Fruit fly (Drosophila melanogaster): Measurements from ENCODE around the gene Cyp9f3.

Cyp9f3 gene

dm6 chr3R:12422379-12422975 is 23.7 kb upstream of the Cyp9f3 start, which contains the start of the genes Scgbeta and CG17202 (continued):
- TF ChIP-seq YL-1 (GFP tag; optimal IDR thresholded peaks at IDR 0.05) (peak; percentile 59), hth (optimal IDR thresholded peaks at IDR 0.05) (no peak), CG11456 (GFP tag; IDR thresholded peaks at IDR 0.05) (peak; percentile 38; the same call in 1 of the 3 replicates), CG8281 (tag; optimal IDR thresholded peaks at IDR 0.05) (no peak), Chrac-16 (GFP tag; optimal IDR thresholded peaks at IDR 0.05) (no peak), gfzf (GFP tag; optimal IDR thresholded peaks at IDR 0.05) (peak; percentile 92), Drgx (GFP tag; IDR thresholded peaks at IDR 0.05) (no peak), CG14965 (GFP tag; optimal IDR thresholded peaks at IDR 0.05; ENCODE audit: borderline replicate concordance) (no peak), CG7745 (tag; optimal IDR thresholded peaks at IDR 0.05) (no peak), CG12299 (tag; optimal IDR thresholded peaks at IDR 0.05) (no peak), pum (GFP tag; optimal IDR thresholded peaks at IDR 0.05) (no peak), CG1233 (GFP tag; optimal IDR thresholded peaks at IDR 0.05) (no peak), slp2 (GFP tag; optimal IDR thresholded peaks at IDR 0.05) (no peak), so (GFP tag; IDR thresholded peaks at IDR 0.05) (0 out of 3 replicates have a peak, but pooled peaks have one; percentile 35), tx (GFP tag; optimal IDR thresholded peaks at IDR 0.05) (no peak), CG7928 (GFP tag; optimal IDR thresholded peaks at IDR 0.05) (peak; percentile 96), Fer1 (GFP tag; optimal IDR thresholded peaks at IDR 0.05) (peak; percentile 10), zfh1 (GFP tag; IDR thresholded peaks at IDR 0.05) (no peak), cg (GFP tag; optimal IDR thresholded peaks at IDR 0.05) (no peak), ewg (GFP tag; optimal IDR thresholded peaks at IDR 0.05) (peak; percentile 92), CG8359 (GFP tag; optimal IDR thresholded peaks at IDR 0.05; ENCODE audit: borderline replicate concordance) (no peak), CG7357 (GFP tag; IDR thresholded peaks at IDR 0.05) (no peak), BEAF-32 (GFP tag; optimal IDR thresholded peaks at IDR 0.05) (peak; percentile 37), CG5180 (GFP tag; optimal IDR thresholded peaks at IDR 0.05) (no peak), Lhr (GFP tag; optimal IDR thresholded peaks at IDR 0.05) (peak; percentile 76), Dbx (GFP tag; IDR thresholded peaks at IDR 0.05) (0 out of 3 replicates have a peak, but pooled peaks have one; percentile 27), D19B (GFP tag; optimal IDR thresholded peaks at IDR 0.05) (no peak), Bgb (GFP tag; IDR thresholded peaks at IDR 0.05; ENCODE audit: partially characterized antibody) (peak; percentile 33; the same call in 1 of the 2 replicates), unc-4 (GFP tag; IDR thresholded peaks at IDR 0.05; ENCODE audit: partially characterized antibody) (no peak), CG10366 (GFP tag; IDR thresholded peaks at IDR 0.05) (no peak), ash1 (GFP tag; optimal IDR thresholded peaks at IDR 0.05) (no peak), CTCF (GFP tag; optimal IDR thresholded peaks at IDR 0.05) (no peak), CG2120 (GFP tag; optimal IDR thresholded peaks at IDR 0.05) (peak; percentile 59), eyg (GFP tag; optimal IDR thresholded peaks at IDR 0.05) (no peak), dmrt99B (tag; optimal IDR thresholded peaks at IDR 0.05) (no peak), CG10431 (GFP tag; optimal IDR thresholded peaks at IDR 0.05) (no peak), dpn (GFP tag; optimal IDR thresholded peaks at IDR 0.05) (peak in 1 of 2 experiments; percentile 17), Blimp-1 (GFP tag; optimal IDR thresholded peaks at IDR 0.05) (no peak), al (GFP tag; IDR thresholded peaks at IDR 0.05) (no peak), CkIIα-i1 (GFP tag; IDR thresholded peaks at IDR 0.05) (no peak), zen (tag; optimal IDR thresholded peaks at IDR 0.05) (peak; percentile 12), CG9609 (GFP tag; optimal IDR thresholded peaks at IDR 0.05) (no peak), MESR4 (GFP tag; optimal IDR thresholded peaks at IDR 0.05) (peak; percentile 75), CG4820 (GFP tag; optimal IDR thresholded peaks at IDR 0.05) (no peak), ATbp (GFP tag; optimal IDR thresholded peaks at IDR 0.05) (no peak), CG10565 (GFP tag; optimal IDR thresholded peaks at IDR 0.05) (no peak), otp (GFP tag; IDR thresholded peaks at IDR 0.05) (peak; percentile 37; the same call in 1 of the 3 replicates), cas (GFP tag; IDR thresholded peaks at IDR 0.05) (no peak), CG14710 (tag; optimal IDR thresholded peaks at IDR 0.05) (peak; percentile 73), HmgD (GFP tag; optimal IDR thresholded peaks at IDR 0.05) (no peak)

All from whole organism, embryonic.